Worm (Caenorhabditis elegans): ENCODE results near the gene str-33.

DNA sequence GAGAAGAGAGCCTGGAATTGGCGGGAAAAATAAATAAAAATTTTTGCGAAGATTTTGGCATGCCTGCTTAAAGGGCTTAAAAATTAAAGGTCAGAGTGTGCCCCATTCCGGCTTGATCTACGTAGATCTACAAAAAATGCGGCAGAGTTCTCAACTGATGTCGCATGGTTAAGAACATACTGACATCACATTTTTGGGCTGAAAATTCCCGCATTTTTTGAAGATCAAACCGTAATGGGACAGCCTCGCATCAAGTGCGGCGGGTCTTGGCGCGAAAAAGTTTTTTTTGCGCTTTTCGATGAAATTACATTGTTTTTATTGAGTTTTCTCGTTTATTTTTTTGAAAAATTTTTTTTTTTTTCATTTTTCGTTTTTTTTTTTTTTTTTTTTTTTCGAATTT, 37.4 kb upstream of the str-33 start:
- TF ChIP-seq unc-130 (GFP tag; optimal IDR thresholded peaks at IDR 0.05) (no peak), ceh-82 (tag; optimal IDR thresholded peaks at IDR 0.05) (no peak), nhr-41 (GFP tag; IDR thresholded peaks at IDR 0.05) (no peak), lin-38 (GFP tag; IDR thresholded peaks at IDR 0.05) (no peak), daf-16 (GFP tag; optimal IDR thresholded peaks at IDR 0.05) (no peak), daf-16 (tag; optimal IDR thresholded peaks at IDR 0.05) (no peak), ceh-28 (tag; optimal IDR thresholded peaks at IDR 0.05) (no peak)

Measured in whole organism, L4 larva.